Worm (Caenorhabditis elegans) whole organism, young adult: ENCODE measurements around the gene somi-1.

Experiments used
- B0019.2 ChIP-seq: fragments of 200-800 bp; sonication (Bioruptor generic); conservative IDR thresholded peaks from 2 replicates; pipeline ENCODE4 v1.3.6; 2022; ENCODE audit warnings: missing genetic modification reagents, missing genetic modification characterization, missing compliant biosample characterization
- B0035.1 ChIP-seq: sonication (generic microtip); optimal IDR thresholded peaks from 2 replicates; lab custom pipeline; 2016; ENCODE audit warnings: missing genetic modification characterization, mild to moderate bottlenecking, missing compliant biosample characterization, missing genotype, missing genetic modification reagents
- D2030.7 ChIP-seq: fragments of 200-800 bp; sonication (Bioruptor generic); IDR thresholded peaks from 2 replicates; pipeline ENCODE4 v1.3.6; 2022; ENCODE audit warnings: missing genetic modification reagents, missing genetic modification characterization, missing compliant biosample characterization
- F10E7.11 ChIP-seq: sonication (generic microtip); optimal IDR thresholded peaks from 2 replicates; lab custom pipeline; 2017; ENCODE audit warnings: mild to moderate bottlenecking, missing genetic modification characterization, moderate library complexity, missing compliant biosample characterization
- F33H1.4 ChIP-seq: fragments of 200-800 bp; sonication (Bioruptor generic); IDR thresholded peaks from 2 replicates; pipeline ENCODE4 v1.3.6; 2022; ENCODE audit warnings: missing genetic modification reagents, missing genetic modification characterization, missing compliant biosample characterization
- F39B2.1 ChIP-seq: fragments of 200-800 bp; sonication (Bioruptor generic); IDR thresholded peaks from 2 replicates; pipeline ENCODE4 v1.3.6; 2022; ENCODE audit warnings: missing genetic modification reagents, missing genetic modification characterization, missing compliant biosample characterization
- F49E8.2 ChIP-seq: sonication (generic microtip); optimal IDR thresholded peaks from 3 replicates; lab custom pipeline; 2017; ENCODE audit warnings: missing genetic modification characterization, mild to moderate bottlenecking, missing compliant biosample characterization, antibody characterized with exemption, moderate library complexity; ENCODE audit not compliant: insufficient read depth
- F52B5.7 ChIP-seq: sonication (generic microtip); optimal IDR thresholded peaks from 2 replicates; lab custom pipeline; 2016; ENCODE audit warnings: mild to moderate bottlenecking, missing genetic modification characterization, missing compliant biosample characterization
- attf-3 ChIP-seq: fragments of 200-800 bp; sonication (Bioruptor generic); conservative IDR thresholded peaks from 2 replicates; pipeline ENCODE4 v1.3.6; 2022; ENCODE audit warnings: missing genetic modification reagents, missing genetic modification characterization, missing compliant biosample characterization
- ceh-100 ChIP-seq: fragments of 200-800 bp; sonication (Bioruptor generic); IDR thresholded peaks from 2 replicates; pipeline ENCODE4 v1.3.6; 2022; ENCODE audit warnings: missing genetic modification reagents, missing genetic modification characterization, missing compliant biosample characterization
- die-1 ChIP-seq: sonication (generic microtip); optimal IDR thresholded peaks from 2 replicates; lab custom pipeline; 2016; ENCODE audit warnings: missing genotype, mild to moderate bottlenecking, missing genetic modification characterization, missing compliant biosample characterization
- dox-1 ChIP-seq: fragments of 200-800 bp; sonication (Bioruptor generic); IDR thresholded peaks from 2 replicates; pipeline ENCODE4 v1.3.6; 2022; ENCODE audit warnings: missing genetic modification reagents, missing genetic modification characterization, missing compliant biosample characterization
- egl-44 ChIP-seq: fragments of 200-800 bp; sonication (Bioruptor generic); IDR thresholded peaks from 2 replicates; pipeline ENCODE4 v1.3.6; 2022; ENCODE audit warnings: missing genetic modification reagents, missing genetic modification characterization, missing compliant biosample characterization
- egrh-3 ChIP-seq: fragments of 200-800 bp; sonication (Bioruptor generic); IDR thresholded peaks from 2 replicates; pipeline ENCODE4 v1.3.6; 2022; ENCODE audit warnings: missing genetic modification reagents, missing genetic modification characterization, missing compliant biosample characterization
- ekl-4 ChIP-seq: fragments of 200-800 bp; sonication (Bioruptor generic); IDR thresholded peaks from 2 replicates; pipeline ENCODE4 v1.3.6; 2022; ENCODE audit warnings: missing genetic modification reagents, missing genetic modification characterization, missing compliant biosample characterization
- fkh-3 ChIP-seq: sonication (generic microtip); optimal IDR thresholded peaks from 2 replicates; lab custom pipeline; 2016; ENCODE audit warnings: mild to moderate bottlenecking, missing genetic modification characterization, missing compliant biosample characterization
- hrde-1 ChIP-seq: sonication (generic microtip); optimal IDR thresholded peaks from 2 replicates; lab custom pipeline; 2016; ENCODE audit warnings: missing genetic modification characterization, mild to moderate bottlenecking, missing compliant biosample characterization, moderate library complexity, missing genotype, missing genetic modification reagents, borderline replicate concordance
- hsf-1 ChIP-seq: fragments of 200-800 bp; sonication (Bioruptor generic); IDR thresholded peaks from 2 replicates; pipeline ENCODE4 v1.3.6; 2022; ENCODE audit warnings: missing genetic modification reagents, missing genetic modification characterization, missing compliant biosample characterization
- lin-35 ChIP-seq, 3 experiments: fragments of 150-350 bp in 2 of 3; sonication (generic microtip) in 1 of 3; optimal IDR thresholded peaks; 2 replicates each; lab custom pipeline; 2014 to 2018; ENCODE audit warnings: missing biosample characterization in 3 of 3, missing genetic modification characterization in 3 of 3, missing genetic modification reagents in 3 of 3
- lin-54 ChIP-seq: fragments of 200-800 bp; sonication (Bioruptor generic); optimal IDR thresholded peaks from 2 replicates; lab custom pipeline; 2018; ENCODE audit warnings: mild to moderate bottlenecking, missing genetic modification characterization, missing compliant biosample characterization
- mcd-1 ChIP-seq: fragments of 200-800 bp; sonication (Bioruptor generic); IDR thresholded peaks from 2 replicates; pipeline ENCODE4 v1.3.6; 2022; ENCODE audit warnings: missing genetic modification reagents, missing genetic modification characterization, missing compliant biosample characterization
- mel-28 ChIP-seq: sonication (generic microtip); optimal IDR thresholded peaks from 2 replicates; lab custom pipeline; 2016; ENCODE audit warnings: borderline replicate concordance, mild to moderate bottlenecking, missing genetic modification characterization, missing compliant biosample characterization
- nfyb-1 ChIP-seq: fragments of 200-800 bp; sonication (Bioruptor generic); IDR thresholded peaks from 2 replicates; pipeline ENCODE4 v1.3.6; 2022; ENCODE audit warnings: missing genetic modification reagents, missing genetic modification characterization, missing compliant biosample characterization
- nhr-120 ChIP-seq: fragments of 200-800 bp; sonication (Bioruptor generic); IDR thresholded peaks from 2 replicates; pipeline ENCODE4 v1.3.6; 2022; ENCODE audit warnings: missing genetic modification characterization, missing compliant biosample characterization
- nhr-90 ChIP-seq: sonication (generic microtip); optimal IDR thresholded peaks from 2 replicates; lab custom pipeline; 2016; ENCODE audit warnings: missing genotype, mild to moderate bottlenecking, missing genetic modification characterization, missing compliant biosample characterization
- somi-1 ChIP-seq: fragments of 200-800 bp; sonication (Bioruptor generic); optimal IDR thresholded peaks from 2 replicates; lab custom pipeline; 2018; ENCODE audit warnings: mild to moderate bottlenecking, missing genetic modification characterization, missing compliant biosample characterization
- tbx-9 ChIP-seq: sonication (generic microtip); optimal IDR thresholded peaks from 2 replicates; lab custom pipeline; 2016; ENCODE audit warnings: borderline replicate concordance, missing genetic modification characterization, inconsistent platforms, missing compliant biosample characterization
- unc-62 ChIP-seq: fragments of 150-350 bp; optimal IDR thresholded peaks from 2 replicates; lab custom pipeline; 2014; ENCODE audit warnings: missing biosample characterization, missing genetic modification reagents, missing genetic modification characterization
- zfh-2 ChIP-seq: fragments of 200-800 bp; sonication (Bioruptor generic); conservative IDR thresholded peaks from 2 replicates; pipeline ENCODE4 v1.3.6; 2022; ENCODE audit warnings: missing genetic modification reagents, missing genetic modification characterization, missing compliant biosample characterization
- zim-3 ChIP-seq: sonication (generic microtip); optimal IDR thresholded peaks from 2 replicates; lab custom pipeline; 2017; ENCODE audit warnings: mild to moderate bottlenecking, missing genetic modification characterization, moderate library complexity, missing compliant biosample characterization
- ztf-18 ChIP-seq: sonication (generic microtip); optimal IDR thresholded peaks from 2 replicates; lab custom pipeline; 2016; ENCODE audit warnings: missing genotype, mild to moderate bottlenecking, missing genetic modification characterization, missing compliant biosample characterization
- ztf-25 ChIP-seq: fragments of 200-800 bp; sonication (Bioruptor generic); IDR thresholded peaks from 2 replicates; pipeline ENCODE4 v1.3.6; 2022; ENCODE audit warnings: missing genetic modification reagents, missing genetic modification characterization, missing compliant biosample characterization
- ztf-6 ChIP-seq: fragments of 200-800 bp; sonication (Bioruptor generic); IDR thresholded peaks from 2 replicates; pipeline ENCODE4 v1.3.6; 2022; ENCODE audit warnings: missing genetic modification reagents, missing genetic modification characterization, missing compliant biosample characterization

Gene somi-1

ce11 chrV:13391378-13392258, at the start of gene somi-1:
Gene somi-1, minus strand, starts transcription at chrV:13391395.
- TF ChIP-seq mcd-1 (GFP tag; lab: Robert Waterston, UW), result no peak
- no peak for TF ChIP-seq B0035.1
- TF ChIP-seq dox-1 (GFP tag; lab: Robert Waterston, UW), result no peak
- 0 out of 2 replicates have a peak, but pooled peaks have one; percentile 43 for TF ChIP-seq ztf-25 (GFP tag; lab: Robert Waterston, UW)
- no peak for TF ChIP-seq B0019.2
- peak; percentile 64 for TF ChIP-seq somi-1
- TF ChIP-seq F52B5.7 (tag; lab: Kevin White, UChicago), result no peak

ce11 chrV:13440290-13440689, 49.1 kb upstream of the somi-1 start:
- TF ChIP-seq dox-1 (GFP tag; lab: Robert Waterston, UW) (peak; percentile 91), D2030.7 (GFP tag; lab: Robert Waterston, UW) (peak; percentile 37; the same call in 1 of the 2 replicates), hsf-1 (GFP tag; lab: Robert Waterston, UW) (peak; percentile 97), egrh-3 (GFP tag; lab: Robert Waterston, UW) (peak; percentile 67), ekl-4 (GFP tag; lab: Robert Waterston, UW) (peak; percentile 61)

- TF ChIP-seq F33H1.4 (GFP tag; lab: Robert Waterston, UW) (no peak), tbx-9 (tag; lab: Kevin White, UChicago) (no peak), lin-54 (no peak), nfyb-1 (GFP tag; lab: Robert Waterston, UW) (peak; percentile 83), lin-35 (GFP tag; optimal IDR thresholded peaks at IDR 0.05; lab: Kevin White, UChicago) (no peak), unc-62 (GFP tag; lab: Kevin White, UChicago) (no peak), attf-3 (GFP tag; lab: Robert Waterston, UW) (peak; percentile 78)
These were observed 46.4 kb upstream of the somi-1 start, which contains the start of gene mes-4 for ce11 chrV:13437473-13438074. Gene mes-4, minus strand, starts transcription at chrV:13437545.

ce11 chrV:13432364-13432763, 41.2 kb upstream of the somi-1 start, which contains the start of gene srd-17:
Gene srd-17, minus strand, starts transcription at chrV:13432714.
- TF ChIP-seq hrde-1 (no peak), tbx-9 (tag; lab: Kevin White, UChicago) (no peak), F39B2.1 (no peak), egl-44 (GFP tag; lab: Robert Waterston, UW) (no peak), ceh-100 (no peak), die-1 (tag; lab: Kevin White, UChicago) (no peak), zfh-2 (no peak), ztf-6 (GFP tag; lab: Robert Waterston, UW) (no peak), F10E7.11 (tag; lab: Kevin White, UChicago) (no peak), F49E8.2 (tag; lab: Kevin White, UChicago) (no peak), ztf-18 (no peak), mel-28 (no peak), nhr-120 (no peak), fkh-3 (no peak), zim-3 (tag; lab: Kevin White, UChicago) (no peak), nhr-90 (tag; lab: Kevin White, UChicago) (no peak)
